Worm (Caenorhabditis elegans) whole organism, mixed stage, embryonic: ENCODE results near the gene fmo-4.

Experiments used
- M03D4.4 ChIP-seq: sonication (generic microtip); optimal IDR thresholded peaks from 2 replicates; lab custom pipeline; 2017; ENCODE audit warnings: mild to moderate bottlenecking, missing genetic modification characterization, missing compliant biosample characterization
- blmp-1 ChIP-seq: fragments of 150-350 bp; optimal IDR thresholded peaks from 2 replicates; lab custom pipeline; 2014; ENCODE audit warnings: missing biosample characterization, missing genetic modification characterization
- ceh-39 ChIP-seq: fragments of 150-350 bp; optimal IDR thresholded peaks from 2 replicates; lab custom pipeline; 2014; ENCODE audit warnings: missing biosample characterization, missing genetic modification characterization
- ceh-83 ChIP-seq: fragments of 200-800 bp; sonication (Bioruptor generic); optimal IDR thresholded peaks from 2 replicates; lab custom pipeline; 2018; ENCODE audit warnings: mild to moderate bottlenecking, missing genetic modification characterization, missing compliant biosample characterization
- cnd-1 ChIP-seq: fragments of 200-800 bp; sonication (Bioruptor generic); optimal IDR thresholded peaks from 2 replicates; lab custom pipeline; 2018; ENCODE audit warnings: mild to moderate bottlenecking, missing genetic modification characterization, missing compliant biosample characterization
- drap-1 ChIP-seq: fragments of 200-800 bp; sonication (Bioruptor generic); optimal IDR thresholded peaks from 3 replicates; lab custom pipeline; 2018; ENCODE audit warnings: mild to moderate bottlenecking, missing genetic modification characterization, missing compliant biosample characterization
- elt-1 ChIP-seq: sonication (generic microtip); optimal IDR thresholded peaks from 2 replicates; lab custom pipeline; 2017; ENCODE audit warnings: missing genetic modification characterization, mild to moderate bottlenecking, missing compliant biosample characterization, antibody characterized with exemption, moderate library complexity, borderline replicate concordance; ENCODE audit not compliant: insufficient read depth
- elt-3 ChIP-seq: fragments of 150-350 bp; optimal IDR thresholded peaks from 2 replicates; lab custom pipeline; 2014; ENCODE audit warnings: missing biosample characterization, missing genetic modification characterization
- flh-1 ChIP-seq: fragments of 200-800 bp; sonication (Bioruptor generic); optimal IDR thresholded peaks from 2 replicates; lab custom pipeline; 2018; ENCODE audit warnings: mild to moderate bottlenecking, missing genetic modification characterization, moderate library complexity, missing compliant biosample characterization
- ham-2 ChIP-seq: fragments of 200-800 bp; sonication (Bioruptor generic); optimal IDR thresholded peaks from 2 replicates; lab custom pipeline; 2018; ENCODE audit warnings: mild to moderate bottlenecking, missing genetic modification characterization, missing compliant biosample characterization
- hlh-1 ChIP-seq: fragments of 150-350 bp; optimal IDR thresholded peaks from 2 replicates; lab custom pipeline; 2014; ENCODE audit warnings: missing biosample characterization, missing genetic modification reagents, missing genetic modification characterization
- lin-13 ChIP-seq: fragments of 150-350 bp; optimal IDR thresholded peaks from 2 replicates; lab custom pipeline; 2014; ENCODE audit warnings: missing biosample characterization, missing genetic modification characterization
- lin-32 ChIP-seq: fragments of 200-800 bp; sonication (Bioruptor generic); optimal IDR thresholded peaks from 2 replicates; lab custom pipeline; 2018; ENCODE audit warnings: mild to moderate bottlenecking, missing genetic modification characterization, missing compliant biosample characterization
- lsy-2 ChIP-seq: fragments of 150-350 bp; optimal IDR thresholded peaks from 2 replicates; lab custom pipeline; 2014; ENCODE audit warnings: missing biosample characterization, missing genetic modification characterization
- mab-5 ChIP-seq: fragments of 150-350 bp; optimal IDR thresholded peaks from 2 replicates; lab custom pipeline; 2014; ENCODE audit warnings: missing biosample characterization, missing genetic modification characterization
- mep-1 ChIP-seq: fragments of 150-350 bp; optimal IDR thresholded peaks from 2 replicates; lab custom pipeline; 2017; ENCODE audit warnings: missing biosample characterization, missing genetic modification reagents, missing genetic modification characterization, inconsistent platforms
- mls-2 ChIP-seq: sonication (generic microtip); optimal IDR thresholded peaks from 2 replicates; lab custom pipeline; 2016; ENCODE audit warnings: mild to moderate bottlenecking, missing genetic modification characterization, moderate library complexity, missing compliant biosample characterization
- nhr-12 ChIP-seq: fragments of 150-350 bp; optimal IDR thresholded peaks from 2 replicates; lab custom pipeline; 2014; ENCODE audit warnings: missing biosample characterization, missing genetic modification characterization
- nhr-28 ChIP-seq: fragments of 150-350 bp; optimal IDR thresholded peaks from 2 replicates; lab custom pipeline; 2014; ENCODE audit warnings: missing biosample characterization, missing genetic modification characterization
- nhr-76 ChIP-seq: sonication (generic microtip); optimal IDR thresholded peaks from 2 replicates; lab custom pipeline; 2017; ENCODE audit warnings: missing biosample characterization, missing genetic modification characterization
- pha-4 ChIP-seq: fragments of 150-350 bp; optimal IDR thresholded peaks from 2 replicates; lab custom pipeline; 2018; ENCODE audit warnings: missing biosample characterization, missing genetic modification reagents, missing genetic modification characterization
- sem-2 ChIP-seq: fragments of 200-800 bp; sonication (Bioruptor generic); optimal IDR thresholded peaks from 2 replicates; lab custom pipeline; 2018; ENCODE audit warnings: mild to moderate bottlenecking, missing genetic modification characterization, missing compliant biosample characterization
- snpc-4 ChIP-seq: fragments of 150-350 bp; optimal IDR thresholded peaks from 2 replicates; lab custom pipeline; 2014; ENCODE audit warnings: missing biosample characterization, missing genetic modification characterization
- unc-120 ChIP-seq: sonication (generic microtip); optimal IDR thresholded peaks from 2 replicates; lab custom pipeline; 2017; ENCODE audit warnings: missing genetic modification characterization, missing compliant biosample characterization; ENCODE audit not compliant: poor library complexity, severe bottlenecking
- unc-39 ChIP-seq: fragments of 150-350 bp; optimal IDR thresholded peaks from 2 replicates; lab custom pipeline; 2014; ENCODE audit warnings: missing biosample characterization, missing genetic modification characterization
- unc-62 ChIP-seq: fragments of 150-350 bp; optimal IDR thresholded peaks from 2 replicates; lab custom pipeline; 2014; ENCODE audit warnings: missing biosample characterization, missing genetic modification reagents, missing genetic modification characterization
- zip-8 ChIP-seq: fragments of 150-350 bp; optimal IDR thresholded peaks from 2 replicates; lab custom pipeline; 2014; ENCODE audit warnings: missing biosample characterization, missing genetic modification characterization
- ztf-11 ChIP-seq: fragments of 150-350 bp; optimal IDR thresholded peaks from 2 replicates; lab custom pipeline; 2014; ENCODE audit warnings: missing biosample characterization, missing genetic modification characterization

Gene fmo-4

DNA sequence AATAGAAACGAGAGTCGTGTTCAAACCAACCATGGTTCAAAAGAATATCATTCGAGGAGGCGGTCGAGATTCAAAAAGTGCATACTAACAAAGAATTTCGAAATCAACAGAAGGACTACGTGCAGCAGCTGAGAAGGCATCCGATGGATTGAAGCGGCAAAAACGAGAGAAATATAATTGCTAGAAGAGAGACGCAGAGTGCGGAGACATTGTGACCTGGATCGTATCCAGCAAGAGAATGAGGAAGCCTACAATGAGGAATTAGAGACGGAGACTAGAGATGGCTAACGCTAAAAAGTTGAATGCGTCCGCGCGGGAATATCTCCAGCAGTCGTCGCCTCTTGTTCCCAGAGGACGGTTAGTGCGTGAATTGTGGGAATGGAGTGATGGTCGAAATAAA lies 3.3 kb upstream of the fmo-4 start:
- no peak for TF ChIP-seq nhr-12
- no peak for TF ChIP-seq mep-1 (tag; lab: Kevin White, UChicago)
- no peak for TF ChIP-seq lin-13 (tag; lab: Kevin White, UChicago)
- peak; percentile 93 for TF ChIP-seq ham-2 (GFP tag; lab: Kevin White, UChicago)

DNA sequence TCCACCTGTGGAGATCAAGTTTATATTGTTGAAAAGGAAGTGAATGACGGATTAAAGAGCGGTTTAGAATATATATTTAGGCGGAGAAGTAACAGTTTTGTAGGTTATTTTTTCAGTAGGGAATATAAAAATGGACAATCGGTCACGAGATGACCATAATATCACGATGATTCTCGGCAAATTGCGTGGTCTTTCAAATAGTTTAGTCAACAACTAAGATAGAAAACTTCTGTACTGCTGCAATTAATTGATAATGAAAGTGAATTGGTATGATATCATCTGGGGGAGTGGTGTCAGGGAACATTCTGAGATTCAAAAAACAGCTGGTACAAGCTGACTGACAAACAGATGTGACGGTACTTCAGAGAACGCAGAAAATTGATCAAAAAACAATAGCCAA lies 2.0 kb upstream of the fmo-4 start:
- TF ChIP-seq mab-5 (tag; lab: Kevin White, UChicago) (no peak), lsy-2 (tag; lab: Kevin White, UChicago) (no peak), nhr-76 (tag; lab: Kevin White, UChicago) (no peak), ceh-83 (no peak), pha-4 (tag; lab: Kevin White, UChicago) (no peak), ham-2 (GFP tag; lab: Kevin White, UChicago) (no peak), elt-1 (tag; lab: Kevin White, UChicago) (no peak), drap-1 (GFP tag; lab: Kevin White, UChicago) (no peak), ztf-11 (no peak)

DNA sequence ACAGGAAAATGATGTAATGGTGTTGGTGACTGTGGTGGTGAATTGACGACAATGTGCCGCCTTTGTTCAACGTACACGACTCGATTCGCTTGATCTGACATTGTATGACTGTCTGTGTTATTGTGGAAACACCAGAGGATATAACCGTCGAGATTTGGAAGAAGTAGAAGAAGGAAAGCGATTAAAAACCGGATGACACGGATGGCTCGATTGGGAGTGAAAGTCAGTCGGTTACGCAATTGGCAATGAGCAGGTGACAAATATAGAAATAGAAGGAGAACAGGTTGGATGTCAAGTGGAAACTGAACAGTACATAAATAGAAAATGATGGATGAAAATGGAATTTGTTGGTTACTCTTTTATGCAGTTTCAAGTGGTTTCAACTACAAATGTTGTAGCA lies 5.6 kb downstream of the fmo-4 start, which contains the start of gene rdy-2:
TSS of gene rdy-2 (minus strand) at position 101 of the 400 bp plus-strand sequence.
- TF ChIP-seq nhr-76 (tag; lab: Kevin White, UChicago): no peak
- TF ChIP-seq ham-2 (GFP tag; lab: Kevin White, UChicago): no peak
- TF ChIP-seq pha-4 (tag; lab: Kevin White, UChicago): no peak
- no peak for TF ChIP-seq hlh-1 (tag; lab: Kevin White, UChicago)
- TF ChIP-seq cnd-1: no peak
- TF ChIP-seq unc-120 (tag; lab: Kevin White, UChicago): no peak
- no peak for TF ChIP-seq sem-2
- TF ChIP-seq flh-1 (GFP tag; lab: Kevin White, UChicago): no peak
- no peak for TF ChIP-seq unc-39 (tag; lab: Kevin White, UChicago)
- no peak for TF ChIP-seq mls-2 (tag; lab: Kevin White, UChicago)
- no peak for TF ChIP-seq nhr-12
- no peak for TF ChIP-seq ceh-83
- no peak for TF ChIP-seq elt-3 (tag; lab: Kevin White, UChicago)
- TF ChIP-seq mab-5 (tag; lab: Kevin White, UChicago): no peak
- no peak for TF ChIP-seq snpc-4 (tag; lab: Kevin White, UChicago)
- TF ChIP-seq ztf-11: no peak

DNA sequence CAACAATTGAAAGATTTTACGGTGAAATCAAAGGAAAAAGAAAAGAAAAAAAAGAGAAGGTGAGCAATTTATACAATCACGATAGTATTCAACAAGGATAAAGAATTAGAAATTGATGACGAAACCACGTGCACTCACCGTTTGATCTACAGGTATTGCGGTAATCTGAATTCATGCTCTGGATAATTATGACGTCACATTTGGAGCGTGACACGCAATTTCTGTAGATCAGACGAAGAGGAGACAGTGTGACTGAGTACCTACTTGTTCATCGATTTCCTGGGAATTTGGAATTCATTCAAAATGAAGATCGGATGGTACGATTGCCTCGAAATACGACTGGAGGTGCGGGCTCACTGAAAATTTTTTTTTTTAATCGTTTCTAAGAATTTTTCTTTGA lies 8.1 kb downstream of the fmo-4 start:
- TF ChIP-seq zip-8 (tag; lab: Kevin White, UChicago) (peak; percentile 91), ceh-39 (tag; lab: Kevin White, UChicago) (no peak)
- TF ChIP-seq, all 35 proteins: peak for 1

DNA sequence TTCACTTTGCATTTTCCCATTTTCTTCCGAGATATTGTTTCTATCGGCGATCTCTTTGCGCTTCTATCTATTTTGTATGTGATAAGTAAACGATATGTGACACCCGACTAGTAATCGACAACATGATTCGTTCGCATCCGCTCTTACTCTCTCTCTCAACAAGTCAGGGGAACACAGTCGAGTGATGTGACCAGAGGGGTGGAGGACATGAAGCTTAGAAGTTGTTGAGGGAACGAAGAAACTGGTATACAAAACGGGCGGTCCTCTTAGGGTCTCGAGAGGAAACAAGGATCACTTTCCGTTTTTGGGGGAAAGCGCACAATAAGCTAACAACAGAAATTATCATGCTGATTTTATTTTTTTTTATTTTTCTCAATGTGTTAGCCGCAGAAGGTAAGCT lies 13.4 kb downstream of the fmo-4 start, which contains the start of gene F53F4.4:
TSS of gene F53F4.4 (plus strand) at position 301 of the 400 bp plus-strand sequence.
- no peak for TF ChIP-seq mab-5 (tag; lab: Kevin White, UChicago)
- no peak for TF ChIP-seq nhr-76 (tag; lab: Kevin White, UChicago)
- TF ChIP-seq blmp-1: no peak
- no peak for TF ChIP-seq drap-1 (GFP tag; lab: Kevin White, UChicago)
- TF ChIP-seq, all 35 proteins: peak for 0

DNA sequence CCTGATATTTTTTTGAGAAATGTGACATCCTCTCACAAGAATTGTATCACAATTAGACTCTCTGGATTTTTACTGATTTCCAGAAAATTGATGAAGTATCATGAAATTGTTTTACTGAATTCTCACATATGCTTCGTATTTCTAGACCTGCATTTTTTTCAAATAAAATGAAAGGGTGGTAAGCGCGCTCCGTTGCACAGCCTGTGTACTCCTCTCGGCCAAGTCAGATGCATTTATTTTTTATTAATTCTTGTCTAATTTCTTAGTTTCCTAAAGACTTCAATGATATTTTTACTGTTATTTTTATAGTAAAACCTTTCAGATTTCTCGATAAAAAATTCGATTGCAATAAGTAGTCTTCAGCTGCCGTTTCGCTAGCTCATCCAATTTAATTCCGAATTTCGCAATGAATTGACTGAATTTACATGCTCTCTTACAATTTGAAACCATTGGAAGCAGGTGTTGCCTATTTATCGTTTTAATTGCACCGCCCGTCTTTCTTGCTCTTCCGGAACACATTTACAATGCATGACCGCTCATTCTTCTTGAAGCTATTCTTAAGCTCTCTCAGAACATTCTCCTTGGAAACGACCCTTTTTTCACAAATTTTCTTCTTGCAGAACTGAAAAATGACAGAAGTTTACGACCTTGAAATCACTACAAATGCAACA lies 14.9 kb downstream of the fmo-4 start, which contains the start of gene tbcb-1:
TSS of gene tbcb-1 (plus strand) at position 621 of the 671 bp plus-strand sequence.
- TF ChIP-seq nhr-28 (tag; lab: Kevin White, UChicago) (no peak), M03D4.4 (tag; lab: Kevin White, UChicago) (no peak), nhr-12 (no peak), ztf-11 (no peak), lin-32 (GFP tag; lab: Kevin White, UChicago) (no peak), unc-62 (no peak), blmp-1 (no peak), drap-1 (GFP tag; lab: Kevin White, UChicago) (no peak), zip-8 (tag; lab: Kevin White, UChicago) (no peak), hlh-1 (tag; lab: Kevin White, UChicago) (no peak)
